Fruit fly (Drosophila melanogaster): ENCODE data around the gene zfh1.

- TF ChIP-seq CG8478 (optimal IDR thresholded peaks at IDR 0.05) (no peak), psq (optimal IDR thresholded peaks at IDR 0.05) (no peak)
These were observed 9.5 kb upstream of the zfh1 start for dm6 chr3R:30756191-30756590.

All from whole organism.